Fruit fly (Drosophila melanogaster) Kc167 (cell line): ENCODE measurements around the gene Atg12.

ENCODE experiments used
- psq ChIP-seq: fragments of >200 bp; optimal IDR thresholded peaks from 2 replicates; lab custom pipeline; 2017; ENCODE audit warnings: missing external identifiers
- ttk ChIP-seq: sonication (Bioruptor generic); optimal IDR thresholded peaks from 2 replicates; lab custom pipeline; 2017; ENCODE audit warnings: missing external identifiers

dm6 chr3L:12119875-12120485 lies 16.8 kb upstream of the Atg12 start, which contains the start of gene CG11560:
- TF ChIP-seq ttk (lab: Kevin White, UChicago), result no peak
- no peak for TF ChIP-seq psq (lab: Kevin White, UChicago)
